Fruit fly (Drosophila melanogaster) whole organism: ENCODE measurements around the gene Men-b.

Source experiments
- CG8478 ChIP-seq: fragments of >200 bp; optimal IDR thresholded peaks from 2 replicates; lab custom pipeline; 2018; ENCODE audit warnings: inconsistent platforms
- Dll ChIP-seq: fragments of >200 bp; optimal IDR thresholded peaks from 2 replicates; lab custom pipeline; 2017
- EcR ChIP-seq, 2 experiments: fragments of >200 bp; optimal IDR thresholded peaks; 2 replicates each; lab custom pipeline; 2017; ENCODE audit warnings: missing biosample characterization in 2 of 2, missing genetic modification characterization in 2 of 2, missing genetic modification reagents in 2 of 2
- pan ChIP-seq: fragments of >200 bp; optimal IDR thresholded peaks from 2 replicates; lab custom pipeline; 2017
- psq ChIP-seq: fragments of >200 bp; optimal IDR thresholded peaks from 2 replicates; lab custom pipeline; 2017
- usp ChIP-seq: fragments of >200 bp; optimal IDR thresholded peaks from 2 replicates; lab custom pipeline; 2017; ENCODE audit warnings: missing biosample characterization, missing genetic modification characterization, mixed read lengths

DNA sequence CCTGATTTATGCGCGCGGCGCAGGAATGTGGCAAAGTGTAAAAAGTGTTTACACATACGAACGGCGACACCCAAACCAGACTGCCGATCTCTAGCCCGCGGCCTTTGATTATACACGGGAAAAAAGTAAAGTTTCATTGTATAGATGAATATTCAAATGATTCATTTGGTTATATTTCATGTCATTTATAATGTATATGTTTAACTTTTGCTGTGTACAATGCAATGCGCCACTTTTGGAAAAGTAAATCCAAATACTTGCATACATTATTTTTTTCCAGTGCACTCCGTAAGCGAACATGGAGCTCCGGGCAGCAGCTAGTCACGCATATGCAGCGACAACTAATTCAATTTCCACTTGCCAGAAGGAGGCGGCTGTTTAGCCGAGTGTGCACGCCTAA, 15.9 kb downstream of the Men-b start:
- TF ChIP-seq psq (lab: Kevin White, UChicago), result no peak
- TF ChIP-seq CG8478, result no peak
- TF ChIP-seq usp (GFP tag; lab: Kevin White, UChicago), result no peak
- no peak for TF ChIP-seq Dll (lab: Kevin White, UChicago)
- no peak for TF ChIP-seq EcR (GFP tag; optimal IDR thresholded peaks at IDR 0.05; lab: Kevin White, UChicago)
- no peak for TF ChIP-seq pan (lab: Kevin White, UChicago)
